Worm (Caenorhabditis elegans) whole organism, L2 larva: ENCODE data around the gene C49C3.9.
A peak's percentile ranks its signal among the peaks of the same experiment; 100 is the strongest.

ENCODE experiments used
- C34F6.9 ChIP-seq: fragments of 150-350 bp; optimal IDR thresholded peaks from 2 replicates; lab custom pipeline; 2014; ENCODE audit warnings: missing biosample characterization, missing genetic modification characterization
- F13H6.1 ChIP-seq: sonication (generic microtip); optimal IDR thresholded peaks from 2 replicates; lab custom pipeline; 2016; ENCODE audit warnings: missing genetic modification characterization, missing compliant biosample characterization
- R02D3.7 ChIP-seq: fragments of 150-350 bp; optimal IDR thresholded peaks from 2 replicates; lab custom pipeline; 2014; ENCODE audit warnings: missing biosample characterization, missing genetic modification characterization
- Y55F3AM.14 ChIP-seq: fragments of 200-800 bp; sonication (Bioruptor generic); optimal IDR thresholded peaks from 2 replicates; lab custom pipeline; 2018; ENCODE audit warnings: mild to moderate bottlenecking, missing genetic modification characterization, missing compliant biosample characterization
- ZK546.5 ChIP-seq: sonication (generic microtip); optimal IDR thresholded peaks from 2 replicates; lab custom pipeline; 2017; ENCODE audit warnings: missing biosample characterization, missing genetic modification characterization
- alr-1 ChIP-seq: fragments of 150-350 bp; optimal IDR thresholded peaks from 2 replicates; lab custom pipeline; 2014; ENCODE audit warnings: missing biosample characterization, missing genetic modification characterization
- aly-2 ChIP-seq: fragments of 150-350 bp; optimal IDR thresholded peaks from 2 replicates; lab custom pipeline; 2014; ENCODE audit warnings: missing biosample characterization, missing genetic modification characterization
- ama-1 ChIP-seq: fragments of 150-350 bp; optimal IDR thresholded peaks from 2 replicates; lab custom pipeline; 2018; ENCODE audit warnings: inconsistent platforms
- blmp-1 ChIP-seq: sonication (generic microtip); optimal IDR thresholded peaks from 2 replicates; lab custom pipeline; 2017; ENCODE audit warnings: missing genetic modification characterization, mild to moderate bottlenecking, missing compliant biosample characterization, antibody characterized with exemption, moderate library complexity; ENCODE audit not compliant: insufficient read depth
- ceh-16 ChIP-seq: fragments of 150-350 bp; optimal IDR thresholded peaks from 2 replicates; lab custom pipeline; 2014; ENCODE audit warnings: missing biosample characterization, missing genetic modification characterization
- ceh-82 ChIP-seq: fragments of 150-350 bp; optimal IDR thresholded peaks from 2 replicates; lab custom pipeline; 2014; ENCODE audit warnings: missing biosample characterization, missing genetic modification characterization
- dmd-4 ChIP-seq: sonication (generic microtip); optimal IDR thresholded peaks from 2 replicates; lab custom pipeline; 2017; ENCODE audit warnings: missing biosample characterization, missing genetic modification characterization
- egl-27 ChIP-seq: sonication (generic microtip); optimal IDR thresholded peaks from 3 replicates; lab custom pipeline; 2017; ENCODE audit warnings: missing biosample characterization, missing genetic modification reagents, missing genetic modification characterization
- elt-1 ChIP-seq: fragments of 150-350 bp; optimal IDR thresholded peaks from 2 replicates; lab custom pipeline; 2014; ENCODE audit warnings: missing biosample characterization, missing genetic modification characterization
- fos-1 ChIP-seq: fragments of 150-350 bp; optimal IDR thresholded peaks from 2 replicates; lab custom pipeline; 2014; ENCODE audit warnings: missing biosample characterization, missing genetic modification characterization
- lin-39 ChIP-seq: fragments of 150-350 bp; optimal IDR thresholded peaks from 2 replicates; lab custom pipeline; 2014; ENCODE audit warnings: missing biosample characterization, missing genetic modification reagents, missing genetic modification characterization
- lsy-2 ChIP-seq, 2 experiments: fragments of 150-350 bp in 1 of 2; sonication (generic microtip) in 1 of 2; optimal IDR thresholded peaks; 2 replicates each; lab custom pipeline; 2014 to 2017; ENCODE audit warnings: missing biosample characterization in 2 of 2, missing genetic modification characterization in 2 of 2
- mbf-1 ChIP-seq: sonication (generic microtip); optimal IDR thresholded peaks from 2 replicates; lab custom pipeline; 2017; ENCODE audit warnings: missing biosample characterization, missing genetic modification characterization
- nhr-10 ChIP-seq: sonication (generic microtip); optimal IDR thresholded peaks from 2 replicates; lab custom pipeline; 2017; ENCODE audit warnings: missing biosample characterization, missing genetic modification characterization
- nhr-11 ChIP-seq: fragments of 150-350 bp; optimal IDR thresholded peaks from 2 replicates; lab custom pipeline; 2014; ENCODE audit warnings: missing biosample characterization, missing genetic modification characterization
- nhr-12 ChIP-seq: fragments of 150-350 bp; optimal IDR thresholded peaks from 2 replicates; lab custom pipeline; 2014; ENCODE audit warnings: missing biosample characterization, missing genetic modification characterization
- nhr-23 ChIP-seq: fragments of 150-350 bp; optimal IDR thresholded peaks from 2 replicates; lab custom pipeline; 2014; ENCODE audit warnings: missing biosample characterization, missing genetic modification reagents, missing genetic modification characterization
- nhr-25 ChIP-seq: fragments of 150-350 bp; sonication (generic microtip); optimal IDR thresholded peaks from 3 replicates; lab custom pipeline; 2014; ENCODE audit warnings: missing biosample characterization, missing genetic modification characterization
- nhr-6 ChIP-seq: fragments of 150-350 bp; optimal IDR thresholded peaks from 2 replicates; lab custom pipeline; 2014; ENCODE audit warnings: missing biosample characterization, missing genetic modification characterization
- nhr-77 ChIP-seq: fragments of 150-350 bp; optimal IDR thresholded peaks from 2 replicates; lab custom pipeline; 2014; ENCODE audit warnings: missing biosample characterization, missing genetic modification characterization
- peb-1 ChIP-seq: fragments of 150-350 bp; optimal IDR thresholded peaks from 2 replicates; lab custom pipeline; 2014; ENCODE audit warnings: missing biosample characterization, missing genetic modification characterization
- sem-4 ChIP-seq: fragments of 150-350 bp; optimal IDR thresholded peaks from 2 replicates; lab custom pipeline; 2014; ENCODE audit warnings: missing biosample characterization, missing genetic modification reagents, missing genetic modification characterization
- skn-1 ChIP-seq: sonication (generic microtip); optimal IDR thresholded peaks from 2 replicates; lab custom pipeline; 2017; ENCODE audit warnings: missing biosample characterization, missing genetic modification characterization
- sma-3 ChIP-seq: sonication (generic microtip); optimal IDR thresholded peaks from 2 replicates; lab custom pipeline; 2016; ENCODE audit warnings: missing genetic modification reagents, missing genetic modification characterization, missing compliant biosample characterization
- sma-9 ChIP-seq, 2 experiments: fragments of 150-350 bp in 1 of 2; sonication (generic microtip) in 1 of 2; optimal IDR thresholded peaks; 2 replicates each; lab custom pipeline; 2014 to 2016; ENCODE audit warnings: missing genetic modification characterization in 2 of 2, mild to moderate bottlenecking in 1 of 2, missing biosample characterization in 1 of 2, missing compliant biosample characterization in 1 of 2, missing genetic modification reagents in 1 of 2, moderate library complexity in 1 of 2
- snpc-4 ChIP-seq: fragments of 150-350 bp; optimal IDR thresholded peaks from 2 replicates; lab custom pipeline; 2014; ENCODE audit warnings: missing biosample characterization, missing genetic modification characterization
- unc-39 ChIP-seq: fragments of 150-350 bp; optimal IDR thresholded peaks from 2 replicates; lab custom pipeline; 2014; ENCODE audit warnings: missing biosample characterization, missing genetic modification characterization
- unc-62 ChIP-seq: fragments of 150-350 bp; optimal IDR thresholded peaks from 2 replicates; lab custom pipeline; 2014; ENCODE audit warnings: missing biosample characterization, missing genetic modification reagents, missing genetic modification characterization
- zag-1 ChIP-seq: fragments of 150-350 bp; optimal IDR thresholded peaks from 2 replicates; lab custom pipeline; 2014; ENCODE audit warnings: missing biosample characterization, missing genetic modification characterization
- ztf-1 ChIP-seq: fragments of 200-800 bp; sonication (Bioruptor generic); conservative IDR thresholded peaks from 2 replicates; pipeline ENCODE4 v1.3.6; 2022; ENCODE audit warnings: missing genetic modification characterization, missing compliant biosample characterization
- ztf-11 ChIP-seq: sonication (generic microtip); optimal IDR thresholded peaks from 2 replicates; lab custom pipeline; 2017; ENCODE audit warnings: missing biosample characterization, missing genetic modification characterization
- ztf-4 ChIP-seq: fragments of 150-350 bp; optimal IDR thresholded peaks from 2 replicates; lab custom pipeline; 2014; ENCODE audit warnings: missing biosample characterization, missing genetic modification characterization

C49C3.9 gene

ce11 chrIV:17328834-17329233, 13.3 kb downstream of the C49C3.9 start, which contains the start of gene ceh-88:
TSS of gene ceh-88 (plus strand) at chrIV:17329188.
- TF ChIP-seq C34F6.9 (tag; lab: Kevin White, UChicago) (peak; percentile 37), nhr-23 (no peak), Y55F3AM.14 (GFP tag; lab: Kevin White, UChicago) (no peak), dmd-4 (no peak), lin-39 (no peak), egl-27 (tag; lab: Kevin White, UChicago) (no peak)

- TF ChIP-seq elt-1 (tag; lab: Kevin White, UChicago): no peak
- no peak for TF ChIP-seq nhr-11
- peak; percentile 76 for TF ChIP-seq fos-1 (tag; lab: Kevin White, UChicago)
- TF ChIP-seq egl-27 (tag; lab: Kevin White, UChicago): no peak
- TF ChIP-seq ceh-16 (tag; lab: Kevin White, UChicago): no peak
- no peak for TF ChIP-seq nhr-23
- TF ChIP-seq mbf-1: no peak
These were observed 21.7 kb downstream of the C49C3.9 start, which contains the start of gene C49C3.4 for ce11 chrIV:17320445-17320844. TSS of gene C49C3.4 (plus strand) at chrIV:17320795.

ce11 chrIV:17316398-17316797, 25.7 kb downstream of the C49C3.9 start, which contains the start of gene C49C3.20:
TSS of gene C49C3.20 (minus strand) at chrIV:17316498.
- TF ChIP-seq unc-62: no peak
- no peak for TF ChIP-seq nhr-12
- no peak for TF ChIP-seq fos-1 (tag; lab: Kevin White, UChicago)
- no peak for TF ChIP-seq unc-39 (tag; lab: Kevin White, UChicago)
- TF ChIP-seq Y55F3AM.14 (GFP tag; lab: Kevin White, UChicago): no peak
- no peak for TF ChIP-seq nhr-25 (tag; lab: Kevin White, UChicago)
- no peak for TF ChIP-seq alr-1 (tag; lab: Kevin White, UChicago)
- no peak for TF ChIP-seq nhr-77
- no peak for TF ChIP-seq aly-2 (tag; lab: Kevin White, UChicago)
- no peak for TF ChIP-seq dmd-4
- TF ChIP-seq ZK546.5 (tag; lab: Kevin White, UChicago): no peak

ce11 chrIV:17311842-17312241, 30.3 kb downstream of the C49C3.9 start, which contains the start of gene snf-9:
TSS of gene snf-9 (plus strand) at chrIV:17312142.
- no peak for TF ChIP-seq snpc-4 (tag; lab: Kevin White, UChicago)
- TF ChIP-seq blmp-1 (tag; lab: Kevin White, UChicago): no peak
- TF ChIP-seq ZK546.5 (tag; lab: Kevin White, UChicago): no peak
- no peak for TF ChIP-seq ama-1 (lab: Kevin White, UChicago)
- TF ChIP-seq fos-1 (tag; lab: Kevin White, UChicago): no peak
- TF ChIP-seq sma-3 (GFP tag; lab: Kevin White, UChicago): no peak
- no peak for TF ChIP-seq nhr-10
- TF ChIP-seq sma-9 (GFP tag; optimal IDR thresholded peaks at IDR 0.05; lab: Kevin White, UChicago): no peak
- no peak for TF ChIP-seq sma-9 (tag; optimal IDR thresholded peaks at IDR 0.05; lab: Kevin White, UChicago)
- TF ChIP-seq ztf-4 (tag; lab: Kevin White, UChicago): no peak
- TF ChIP-seq unc-39 (tag; lab: Kevin White, UChicago): no peak
- no peak for TF ChIP-seq R02D3.7
- no peak for TF ChIP-seq zag-1 (tag; lab: Kevin White, UChicago)
- TF ChIP-seq ceh-82: no peak
- no peak for TF ChIP-seq egl-27 (tag; lab: Kevin White, UChicago)
- no peak for TF ChIP-seq alr-1 (tag; lab: Kevin White, UChicago)
- no peak for TF ChIP-seq ztf-1
- no peak for TF ChIP-seq F13H6.1 (tag; lab: Kevin White, UChicago)
- no peak for TF ChIP-seq nhr-6 (tag; lab: Kevin White, UChicago)
- no peak for TF ChIP-seq lsy-2 (tag; optimal IDR thresholded peaks at IDR 0.05; lab: Kevin White, UChicago)
- TF ChIP-seq mbf-1: no peak

ce11 chrIV:17308211-17308610, 33.9 kb downstream of the C49C3.9 start, which contains the start of gene T28F3.9:
TSS of gene T28F3.9 (plus strand) at chrIV:17308511.
- TF ChIP-seq unc-39 (tag; lab: Kevin White, UChicago) (no peak), ztf-11 (no peak), ceh-16 (tag; lab: Kevin White, UChicago) (no peak), F13H6.1 (tag; lab: Kevin White, UChicago) (no peak), nhr-12 (no peak), sem-4 (tag; lab: Kevin White, UChicago) (no peak), nhr-25 (tag; lab: Kevin White, UChicago) (no peak), skn-1 (tag; lab: Kevin White, UChicago) (no peak), aly-2 (tag; lab: Kevin White, UChicago) (no peak), nhr-77 (no peak), peb-1 (tag; lab: Kevin White, UChicago) (no peak)
